Worm (Caenorhabditis elegans): Measurements from ENCODE around the gene F16G10.9.

The F16G10.9 gene

ce11 chrII:2385495-2385894 lies at the start of gene F16G10.9:
Gene F16G10.9, minus strand, starts transcription at chrII:2385595.
- TF ChIP-seq unc-62 (GFP tag; optimal IDR thresholded peaks at IDR 0.05) = no peak

ce11 chrII:2431972-2432371 lies 46.6 kb upstream of the F16G10.9 start, which contains the start of gene ceh-86:
Gene ceh-86, minus strand, starts transcription at chrII:2432072.
- TF ChIP-seq unc-62 (GFP tag; optimal IDR thresholded peaks at IDR 0.05) = no peak

ce11 chrII:2422427-2422826 lies 37.0 kb upstream of the F16G10.9 start:
- no peak for TF ChIP-seq unc-62 (GFP tag; optimal IDR thresholded peaks at IDR 0.05)

- no peak for TF ChIP-seq unc-62 (GFP tag; optimal IDR thresholded peaks at IDR 0.05)
Observed at ce11 chrII:2421905-2422304, 36.5 kb upstream of the F16G10.9 start, which contains the start of gene F42G2.2. Gene F42G2.2, plus strand, starts transcription at chrII:2422205.

- TF ChIP-seq unc-62 (GFP tag; optimal IDR thresholded peaks at IDR 0.05) = no peak
Observed at ce11 chrII:2421185-2421584, 35.8 kb upstream of the F16G10.9 start.

- no peak for TF ChIP-seq unc-62 (GFP tag; optimal IDR thresholded peaks at IDR 0.05)
Observed at ce11 chrII:2420685-2421084, 35.3 kb upstream of the F16G10.9 start.

ce11 chrII:2418836-2419235 lies 33.4 kb upstream of the F16G10.9 start, which contains the start of gene fbxc-20:
Gene fbxc-20, plus strand, starts transcription at chrII:2419136.
- TF ChIP-seq unc-62 (GFP tag; optimal IDR thresholded peaks at IDR 0.05) = no peak

- TF ChIP-seq unc-62 (GFP tag; optimal IDR thresholded peaks at IDR 0.05) = no peak
Observed at ce11 chrII:2417889-2418288, 32.5 kb upstream of the F16G10.9 start, which contains the start of the genes F42G2.5 and F42G2.7. Gene F42G2.5, minus strand, starts transcription at chrII:2417989. Gene F42G2.7, plus strand, starts transcription at chrII:2418158.

ce11 chrII:2415439-2415838 lies 30.0 kb upstream of the F16G10.9 start, which contains the start of gene fbxa-4:
Gene fbxa-4, minus strand, starts transcription at chrII:2415531.
- TF ChIP-seq unc-62 (GFP tag; optimal IDR thresholded peaks at IDR 0.05) = no peak

- TF ChIP-seq unc-62 (GFP tag; optimal IDR thresholded peaks at IDR 0.05) = no peak
Observed at ce11 chrII:2412649-2413048, 27.3 kb upstream of the F16G10.9 start, which contains the start of gene fbxa-182. Gene fbxa-182, minus strand, starts transcription at chrII:2412749.

ce11 chrII:2411555-2411954 lies 26.2 kb upstream of the F16G10.9 start:
- TF ChIP-seq unc-62 (GFP tag; optimal IDR thresholded peaks at IDR 0.05) = no peak

- TF ChIP-seq unc-62 (GFP tag; optimal IDR thresholded peaks at IDR 0.05) = no peak
Observed at ce11 chrII:2411093-2411492, 25.7 kb upstream of the F16G10.9 start.

ce11 chrII:2403984-2404383 lies 18.6 kb upstream of the F16G10.9 start, which contains the start of gene F16G10.1:
Gene F16G10.1, plus strand, starts transcription at chrII:2404284.
- TF ChIP-seq unc-62 (GFP tag; optimal IDR thresholded peaks at IDR 0.05) = no peak

- TF ChIP-seq unc-62 (GFP tag; optimal IDR thresholded peaks at IDR 0.05) = no peak
Observed at ce11 chrII:2399810-2400209, 14.4 kb upstream of the F16G10.9 start.

- no peak for TF ChIP-seq unc-62 (GFP tag; optimal IDR thresholded peaks at IDR 0.05)
Observed at ce11 chrII:2398884-2399283, 13.5 kb upstream of the F16G10.9 start, which contains the start of gene F16G10.14. Gene F16G10.14, minus strand, starts transcription at chrII:2398984.

ce11 chrII:2395864-2396263 lies 10.5 kb upstream of the F16G10.9 start, which contains the start of gene F16G10.13:
Gene F16G10.13, minus strand, starts transcription at chrII:2395964.
- TF ChIP-seq unc-62 (GFP tag; optimal IDR thresholded peaks at IDR 0.05) = no peak

- no peak for TF ChIP-seq unc-62 (GFP tag; optimal IDR thresholded peaks at IDR 0.05)
Observed at ce11 chrII:2393821-2394220, 8.4 kb upstream of the F16G10.9 start, which contains the start of gene F16G10.11. Gene F16G10.11, minus strand, starts transcription at chrII:2393921.

ce11 chrII:2390884-2391283 lies 5.5 kb upstream of the F16G10.9 start, which contains the start of gene F16G10.10:
Gene F16G10.10, minus strand, starts transcription at chrII:2390984.
- TF ChIP-seq unc-62 (GFP tag; optimal IDR thresholded peaks at IDR 0.05) = no peak
